Worm (Caenorhabditis elegans) whole organism, L4 larva: ENCODE results near the gene T26C5.3.
A peak's percentile ranks its signal among the peaks of the same experiment; 100 is the strongest.

Source experiments
- D1046.2 ChIP-seq: fragments of 200-800 bp; sonication (Bioruptor generic); IDR thresholded peaks from 2 replicates; pipeline ENCODE4 v1.3.6; 2022; ENCODE audit warnings: missing genetic modification characterization, missing compliant biosample characterization
- F10B5.3 ChIP-seq: sonication (generic microtip); optimal IDR thresholded peaks from 2 replicates; lab custom pipeline; 2016; ENCODE audit warnings: mild to moderate bottlenecking, missing genetic modification characterization, missing compliant biosample characterization
- T20F7.1 ChIP-seq: fragments of 200-800 bp; sonication (Bioruptor generic); optimal IDR thresholded peaks from 2 replicates; lab custom pipeline; 2018; ENCODE audit warnings: mild to moderate bottlenecking, missing genetic modification characterization, missing compliant biosample characterization
- Y5F2A.4 ChIP-seq: fragments of 200-800 bp; sonication (Bioruptor generic); optimal IDR thresholded peaks from 2 replicates; lab custom pipeline; 2018; ENCODE audit warnings: mild to moderate bottlenecking, missing genetic modification characterization, missing compliant biosample characterization
- ZK337.2 ChIP-seq: fragments of 200-800 bp; sonication (Bioruptor generic); IDR thresholded peaks from 2 replicates; pipeline ENCODE4 v1.3.6; 2022; ENCODE audit warnings: missing genetic modification reagents, missing genetic modification characterization, missing compliant biosample characterization
- daf-16 ChIP-seq, 3 experiments: sonication (generic microtip); optimal IDR thresholded peaks; 2 replicates each; lab custom pipeline; 2016 to 2017; ENCODE audit warnings: missing genetic modification characterization in 3 of 3, missing genetic modification reagents in 3 of 3, mild to moderate bottlenecking in 2 of 3, missing compliant biosample characterization in 2 of 3, missing biosample characterization in 1 of 3, moderate library complexity in 1 of 3
- daf-8 ChIP-seq: fragments of 200-800 bp; sonication (Bioruptor generic); IDR thresholded peaks from 2 replicates; pipeline ENCODE4 v1.3.6; 2022; ENCODE audit warnings: missing genetic modification characterization, missing compliant biosample characterization
- dmd-6 ChIP-seq: fragments of 200-800 bp; sonication (Bioruptor generic); IDR thresholded peaks from 2 replicates; pipeline ENCODE4 v1.3.6; 2022; ENCODE audit warnings: missing genetic modification reagents, missing genetic modification characterization, missing compliant biosample characterization
- dmd-8 ChIP-seq: fragments of 200-800 bp; sonication (Bioruptor generic); IDR thresholded peaks from 2 replicates; pipeline ENCODE4 v1.3.6; 2022; ENCODE audit warnings: missing genetic modification characterization, missing compliant biosample characterization
- dve-1 ChIP-seq: sonication (generic microtip); optimal IDR thresholded peaks from 2 replicates; lab custom pipeline; 2017; ENCODE audit warnings: antibody characterized with exemption, mild to moderate bottlenecking, missing genetic modification characterization, missing compliant biosample characterization; ENCODE audit not compliant: insufficient read depth
- fos-1 ChIP-seq: fragments of 150-350 bp; optimal IDR thresholded peaks from 2 replicates; lab custom pipeline; 2014; ENCODE audit warnings: missing biosample characterization, missing genetic modification characterization
- gei-8 ChIP-seq: fragments of 200-800 bp; sonication (Bioruptor generic); optimal IDR thresholded peaks from 2 replicates; lab custom pipeline; 2018; ENCODE audit warnings: mild to moderate bottlenecking, missing genetic modification characterization, missing compliant biosample characterization
- hmg-1.1 ChIP-seq: fragments of 200-800 bp; sonication (Bioruptor generic); IDR thresholded peaks from 2 replicates; pipeline ENCODE4 v1.3.6; 2022; ENCODE audit warnings: missing genetic modification reagents, missing genetic modification characterization, missing compliant biosample characterization
- lim-7 ChIP-seq: fragments of 200-800 bp; sonication (Bioruptor generic); IDR thresholded peaks from 2 replicates; pipeline ENCODE4 v1.3.6; 2022; ENCODE audit warnings: missing genetic modification characterization, missing compliant biosample characterization
- lin-13 ChIP-seq: fragments of 150-350 bp; optimal IDR thresholded peaks from 2 replicates; lab custom pipeline; 2014; ENCODE audit warnings: missing biosample characterization, missing genetic modification reagents, missing genetic modification characterization
- lin-15B ChIP-seq: fragments of 150-350 bp; sonication (generic microtip); optimal IDR thresholded peaks from 3 replicates; lab custom pipeline; 2014; ENCODE audit warnings: missing biosample characterization, missing genetic modification characterization
- lir-3 ChIP-seq: sonication (generic microtip); optimal IDR thresholded peaks from 2 replicates; lab custom pipeline; 2016; ENCODE audit warnings: mild to moderate bottlenecking, missing genetic modification characterization, missing compliant biosample characterization
- lsy-2 ChIP-seq, 2 experiments: fragments of 150-350 bp in 1 of 2; sonication (generic microtip) in 1 of 2; optimal IDR thresholded peaks; 2 replicates each; lab custom pipeline; 2014 to 2017; ENCODE audit warnings: missing biosample characterization in 2 of 2, missing genetic modification characterization in 2 of 2
- madf-5 ChIP-seq, 2 experiments: fragments of 200-800 bp; sonication (Bioruptor generic); IDR thresholded peaks; 2 replicates each; pipeline ENCODE4 v1.3.6; 2022; ENCODE audit warnings: missing compliant biosample characterization in 2 of 2, missing genetic modification characterization in 2 of 2
- madf-9 ChIP-seq: fragments of 200-800 bp; sonication (Bioruptor generic); conservative IDR thresholded peaks from 2 replicates; pipeline ENCODE4 v1.3.6; 2022; ENCODE audit warnings: missing genetic modification reagents, missing genetic modification characterization, missing compliant biosample characterization
- mep-1 ChIP-seq: fragments of 150-350 bp; sonication (generic microtip); optimal IDR thresholded peaks from 3 replicates; lab custom pipeline; 2014; ENCODE audit warnings: missing biosample characterization, missing genetic modification characterization
- nhr-102 ChIP-seq: sonication (generic microtip); optimal IDR thresholded peaks from 2 replicates; lab custom pipeline; 2016; ENCODE audit warnings: mild to moderate bottlenecking, missing genetic modification characterization, moderate library complexity, missing compliant biosample characterization
- nhr-111 ChIP-seq: fragments of 200-800 bp; sonication (Bioruptor generic); optimal IDR thresholded peaks from 2 replicates; lab custom pipeline; 2018; ENCODE audit warnings: mild to moderate bottlenecking, missing genetic modification characterization, missing compliant biosample characterization
- nhr-25 ChIP-seq: sonication (generic microtip); optimal IDR thresholded peaks from 2 replicates; lab custom pipeline; 2017; ENCODE audit warnings: missing genetic modification characterization, mild to moderate bottlenecking, missing compliant biosample characterization, antibody characterized with exemption, moderate library complexity, borderline replicate concordance; ENCODE audit not compliant: insufficient read depth
- nhr-76 ChIP-seq: fragments of 150-350 bp; optimal IDR thresholded peaks from 2 replicates; lab custom pipeline; 2014; ENCODE audit warnings: missing biosample characterization, missing genetic modification characterization
- nhr-77 ChIP-seq: fragments of 150-350 bp; optimal IDR thresholded peaks from 2 replicates; lab custom pipeline; 2014; ENCODE audit warnings: missing biosample characterization, missing genetic modification characterization
- php-3 ChIP-seq: fragments of 200-800 bp; sonication (Bioruptor generic); IDR thresholded peaks from 2 replicates; pipeline ENCODE4 v1.3.6; 2022; ENCODE audit warnings: missing genetic modification reagents, missing genetic modification characterization, missing compliant biosample characterization
- set-16 ChIP-seq: fragments of 200-800 bp; sonication (Bioruptor generic); IDR thresholded peaks from 2 replicates; pipeline ENCODE4 v1.3.6; 2022; ENCODE audit warnings: missing genetic modification reagents, missing genetic modification characterization, missing compliant biosample characterization
- skn-1 ChIP-seq: fragments of 150-350 bp; optimal IDR thresholded peaks from 2 replicates; lab custom pipeline; 2014; ENCODE audit warnings: missing biosample characterization, missing genetic modification characterization
- spr-3 ChIP-seq: fragments of 200-800 bp; sonication (Bioruptor generic); optimal IDR thresholded peaks from 2 replicates; lab custom pipeline; 2018; ENCODE audit warnings: mild to moderate bottlenecking, missing genetic modification characterization, missing compliant biosample characterization
- tag-97 ChIP-seq: fragments of 200-800 bp; sonication (Bioruptor generic); IDR thresholded peaks from 2 replicates; pipeline ENCODE4 v1.3.6; 2022; ENCODE audit warnings: missing genetic modification characterization, missing compliant biosample characterization
- unc-130 ChIP-seq: sonication (generic microtip); optimal IDR thresholded peaks from 2 replicates; lab custom pipeline; 2016; ENCODE audit warnings: missing genetic modification reagents, missing genetic modification characterization, missing compliant biosample characterization
- unc-39 ChIP-seq: sonication (generic microtip); optimal IDR thresholded peaks from 2 replicates; lab custom pipeline; 2017; ENCODE audit warnings: missing biosample characterization, missing genetic modification characterization
- unc-62 ChIP-seq, 3 experiments: fragments of 150-350 bp in 1 of 3; sonication (generic microtip); optimal IDR thresholded peaks in 2 of 3; peaks in 1 of 3; 1 replicate in 1 of 3; 2 replicates in 2 of 3; lab custom pipeline; 2014 to 2017; ENCODE audit warnings: missing biosample characterization in 3 of 3, missing genetic modification characterization in 3 of 3, missing genetic modification reagents in 3 of 3, missing genotype in 1 of 3
- vab-7 ChIP-seq: fragments of 200-800 bp; sonication (Bioruptor generic); IDR thresholded peaks from 2 replicates; pipeline ENCODE4 v1.3.6; 2022; ENCODE audit warnings: missing genetic modification reagents, missing genetic modification characterization, missing compliant biosample characterization
- zag-1 ChIP-seq: fragments of 150-350 bp; optimal IDR thresholded peaks from 2 replicates; lab custom pipeline; 2014; ENCODE audit warnings: missing biosample characterization, missing genetic modification characterization
- zip-2 ChIP-seq: fragments of 150-350 bp; optimal IDR thresholded peaks from 2 replicates; lab custom pipeline; 2014; ENCODE audit warnings: missing biosample characterization, missing genetic modification characterization
- ztf-7 ChIP-seq: fragments of 150-350 bp; optimal IDR thresholded peaks from 2 replicates; lab custom pipeline; 2014; ENCODE audit warnings: missing biosample characterization, missing genetic modification characterization

T26C5.3 gene

ce11 chrII:9231240-9231639 is 5.1 kb upstream of the T26C5.3 start, which contains the start of gene gst-13 (continued):
- TF ChIP-seq Y5F2A.4 (no peak), lin-13 (GFP tag; lab: Kevin White, UChicago) (no peak), daf-8 (GFP tag; lab: Robert Waterston, UW) (no peak), skn-1 (tag; lab: Kevin White, UChicago) (no peak), ZK337.2 (GFP tag; lab: Robert Waterston, UW) (no peak), mep-1 (tag; lab: Kevin White, UChicago) (no peak), unc-130 (GFP tag; lab: Kevin White, UChicago) (no peak), D1046.2 (GFP tag; lab: Robert Waterston, UW) (no peak), lsy-2 (tag; optimal IDR thresholded peaks at IDR 0.05; lab: Kevin White, UChicago) (no peak), daf-16 (GFP tag; optimal IDR thresholded peaks at IDR 0.05; lab: Kevin White, UChicago) (no peak), daf-16 (tag; optimal IDR thresholded peaks at IDR 0.05; lab: Kevin White, UChicago) (peak; percentile 84), php-3 (peak; percentile 34; the same call in 1 of the 2 replicates), fos-1 (no peak), lin-15B (tag; lab: Kevin White, UChicago) (no peak), F10B5.3 (tag; lab: Kevin White, UChicago) (no peak), dmd-6 (peak; percentile 84), ztf-7 (tag; lab: Kevin White, UChicago) (no peak), unc-62 (GFP tag; optimal IDR thresholded peaks at IDR 0.05 in 1 of 2; lab: Kevin White, UChicago) (peak in 1 of 2 experiments; percentile 35), unc-62 (tag; optimal IDR thresholded peaks at IDR 0.05; lab: Kevin White, UChicago) (no peak), gei-8 (GFP tag; lab: Kevin White, UChicago) (no peak), nhr-77 (tag; lab: Kevin White, UChicago) (peak; percentile 66), set-16 (GFP tag; lab: Robert Waterston, UW) (no peak), vab-7 (GFP tag; lab: Robert Waterston, UW) (no peak), nhr-76 (no peak)

ce11 chrII:9232493-9232892 is 3.9 kb upstream of the T26C5.3 start:
- TF ChIP-seq unc-130 (GFP tag; lab: Kevin White, UChicago) (no peak), nhr-102 (tag; lab: Kevin White, UChicago) (no peak), unc-39 (tag; lab: Kevin White, UChicago) (no peak), lir-3 (tag; lab: Kevin White, UChicago) (no peak), nhr-25 (tag; lab: Kevin White, UChicago) (no peak), lim-7 (GFP tag; lab: Robert Waterston, UW) (no peak), zag-1 (tag; lab: Kevin White, UChicago) (no peak), spr-3 (GFP tag; lab: Kevin White, UChicago) (no peak), D1046.2 (GFP tag; lab: Robert Waterston, UW) (no peak), F10B5.3 (tag; lab: Kevin White, UChicago) (no peak), madf-5 (GFP tag; IDR thresholded peaks at IDR 0.05; lab: Robert Waterston, UW) (no peak), mep-1 (tag; lab: Kevin White, UChicago) (no peak), dve-1 (tag; lab: Kevin White, UChicago) (no peak), nhr-111 (GFP tag; lab: Kevin White, UChicago) (no peak), zip-2 (tag; lab: Kevin White, UChicago) (no peak), madf-9 (GFP tag; lab: Robert Waterston, UW) (no peak), tag-97 (GFP tag; lab: Robert Waterston, UW) (no peak), T20F7.1 (GFP tag; lab: Kevin White, UChicago) (no peak), dmd-8 (GFP tag; lab: Robert Waterston, UW) (no peak)

- TF ChIP-seq hmg-1.1 (GFP tag; lab: Robert Waterston, UW): no peak
- no peak for TF ChIP-seq dve-1 (tag; lab: Kevin White, UChicago)
- no peak for TF ChIP-seq fos-1
- no peak for TF ChIP-seq lin-13 (GFP tag; lab: Kevin White, UChicago)
These were observed 3.5 kb upstream of the T26C5.3 start, which contains the start of gene T26C5.2 for ce11 chrII:9232923-9233322. Gene T26C5.2, plus strand, starts transcription at chrII:9233223.
